Worm (Caenorhabditis elegans) whole organism, early embryonic: ENCODE results near the gene srh-52.

Experiments
- B0310.2 ChIP-seq: sonication (generic microtip); optimal IDR thresholded peaks from 2 replicates; lab custom pipeline; 2016; ENCODE audit warnings: mild to moderate bottlenecking, missing genetic modification characterization, missing compliant biosample characterization
- ama-1 ChIP-seq: fragments of 150-350 bp; optimal IDR thresholded peaks from 2 replicates; lab custom pipeline; 2014
- ceh-36 ChIP-seq: sonication (generic microtip); optimal IDR thresholded peaks from 2 replicates; lab custom pipeline; 2016; ENCODE audit warnings: missing genetic modification characterization, inconsistent platforms, missing compliant biosample characterization
- flt-1 ChIP-seq: fragments of 200-800 bp; sonication (Bioruptor generic); IDR thresholded peaks from 2 replicates; pipeline ENCODE4 v1.3.6; 2022; ENCODE audit warnings: missing genetic modification characterization, missing compliant biosample characterization
- tbx-11 ChIP-seq: fragments of 200-800 bp; sonication (Bioruptor generic); IDR thresholded peaks from 2 replicates; pipeline ENCODE4 v1.3.6; 2022; ENCODE audit warnings: missing genetic modification characterization, missing compliant biosample characterization

DNA sequence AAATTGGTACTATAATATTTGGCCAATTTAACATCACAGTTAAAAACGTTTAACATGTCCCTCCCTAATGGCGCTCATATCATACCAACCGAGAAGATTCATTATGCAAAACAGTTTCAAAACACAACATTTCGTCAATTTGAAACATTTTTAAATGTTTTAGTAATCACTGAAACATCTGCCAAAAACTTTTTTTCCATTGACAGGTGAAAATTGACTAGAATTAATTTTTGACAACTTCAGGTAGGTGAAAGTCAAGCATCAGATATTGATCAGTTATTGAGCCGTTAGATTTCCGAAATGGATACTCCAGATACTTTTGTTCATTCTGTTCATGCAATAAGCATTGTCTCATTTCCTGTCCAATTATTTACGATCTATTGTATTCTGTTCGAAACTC lies 30.8 kb upstream of the srh-52 start, which contains the start of gene srh-257:
- TF ChIP-seq tbx-11 (GFP tag; lab: Robert Waterston, UW) (no peak), flt-1 (GFP tag; lab: Robert Waterston, UW) (no peak), ama-1 (no peak), B0310.2 (tag; lab: Kevin White, UChicago) (no peak), ceh-36 (tag; lab: Kevin White, UChicago) (no peak)
